Fruit fly (Drosophila melanogaster) whole organism, embryonic: ENCODE data around the gene Cdc7.
A peak's percentile ranks its signal among the peaks of the same experiment; 100 is the strongest.

Experiments
- CG10267 ChIP-seq: fragments of 200-800 bp; sonication (Bioruptor generic); optimal IDR thresholded peaks from 2 replicates; lab custom pipeline; 2018; ENCODE audit warnings: missing biosample characterization, mild to moderate bottlenecking, missing genetic modification characterization, moderate library complexity
- CG11504 ChIP-seq: fragments of 200-800 bp; sonication (Bioruptor generic); optimal IDR thresholded peaks from 3 replicates; lab custom pipeline; 2019; ENCODE audit warnings: missing biosample characterization, mild to moderate bottlenecking, missing genetic modification characterization, moderate library complexity
- CG11696 ChIP-seq: fragments of 200-800 bp; sonication (Bioruptor generic); IDR thresholded peaks from 2 replicates; pipeline ENCODE4 v1.3.6; 2022; ENCODE audit warnings: missing biosample characterization, missing genetic modification characterization
- CG12391 ChIP-seq: fragments of 200-800 bp; sonication (Bioruptor generic); optimal IDR thresholded peaks from 3 replicates; lab custom pipeline; 2018; ENCODE audit warnings: missing biosample characterization, mild to moderate bottlenecking, missing genetic modification characterization, moderate library complexity
- CG13296 ChIP-seq: fragments of 200-800 bp; sonication (Bioruptor generic); optimal IDR thresholded peaks from 3 replicates; lab custom pipeline; 2018; ENCODE audit warnings: missing biosample characterization, mild to moderate bottlenecking, missing genetic modification characterization
- CG14441 ChIP-seq: fragments of 200-800 bp; sonication (Bioruptor generic); IDR thresholded peaks from 2 replicates; pipeline ENCODE4 v1.3.6; 2022; ENCODE audit warnings: missing biosample characterization, missing genetic modification characterization
- CG15073 ChIP-seq: fragments of 200-800 bp; sonication (Bioruptor generic); optimal IDR thresholded peaks from 2 replicates; lab custom pipeline; 2016; ENCODE audit warnings: missing biosample characterization, missing genetic modification characterization
- CG1603 ChIP-seq: fragments of 200-800 bp; sonication (Bioruptor generic); optimal IDR thresholded peaks from 2 replicates; lab custom pipeline; 2019; ENCODE audit warnings: missing biosample characterization, mild to moderate bottlenecking, missing genetic modification characterization, moderate library complexity
- CG1647 ChIP-seq: fragments of 200-800 bp; sonication (Bioruptor generic); optimal IDR thresholded peaks from 3 replicates; lab custom pipeline; 2016; ENCODE audit warnings: missing biosample characterization, missing genetic modification characterization
- CG16813 ChIP-seq: fragments of 200-800 bp; sonication (Bioruptor generic); IDR thresholded peaks from 3 replicates; pipeline ENCODE4 v1.3.6; 2022; ENCODE audit warnings: missing biosample characterization, missing genetic modification characterization; ENCODE audit not compliant: partially characterized antibody
- CG17361 ChIP-seq: fragments of 200-800 bp; sonication (Bioruptor generic); IDR thresholded peaks from 3 replicates; pipeline ENCODE4 v1.3.6; 2022; ENCODE audit warnings: missing biosample characterization, missing genetic modification characterization
- CG17912 ChIP-seq: fragments of 200-800 bp; sonication (Bioruptor generic); optimal IDR thresholded peaks from 2 replicates; lab custom pipeline; 2018; ENCODE audit warnings: missing biosample characterization, mild to moderate bottlenecking, missing genetic modification characterization
- CG2199 ChIP-seq: fragments of 200-800 bp; sonication (Bioruptor generic); IDR thresholded peaks from 3 replicates; pipeline ENCODE4 v1.3.6; 2022; ENCODE audit warnings: missing biosample characterization, missing genetic modification characterization
- CG2678 ChIP-seq: fragments of 200-800 bp; sonication (Bioruptor generic); optimal IDR thresholded peaks from 3 replicates; lab custom pipeline; 2019; ENCODE audit warnings: missing biosample characterization, mild to moderate bottlenecking, missing genetic modification characterization, moderate library complexity
- CG2889 ChIP-seq: fragments of 200-800 bp; sonication (Bioruptor generic); IDR thresholded peaks from 3 replicates; pipeline ENCODE4 v1.3.6; 2022; ENCODE audit warnings: missing biosample characterization, missing genetic modification characterization
- CG31365 ChIP-seq: fragments of 200-800 bp; sonication (Bioruptor generic); optimal IDR thresholded peaks from 2 replicates; lab custom pipeline; 2018; ENCODE audit warnings: missing biosample characterization, mild to moderate bottlenecking, missing genetic modification characterization
- CG3281 ChIP-seq: fragments of 200-800 bp; sonication (Bioruptor generic); optimal IDR thresholded peaks from 3 replicates; lab custom pipeline; 2017; ENCODE audit warnings: missing biosample characterization, mild to moderate bottlenecking, missing genetic modification characterization
- CG7745 ChIP-seq: fragments of 200-800 bp; sonication (Bioruptor generic); optimal IDR thresholded peaks from 2 replicates; lab custom pipeline; 2018; ENCODE audit warnings: missing biosample characterization, mild to moderate bottlenecking, missing genetic modification characterization, moderate library complexity
- CG9609 ChIP-seq: fragments of 200-800 bp; sonication (Bioruptor generic); optimal IDR thresholded peaks from 3 replicates; lab custom pipeline; 2016; ENCODE audit warnings: missing biosample characterization, missing genetic modification characterization
- CG9932 ChIP-seq: fragments of 200-800 bp; sonication (Bioruptor generic); IDR thresholded peaks from 2 replicates; pipeline ENCODE4 v1.3.6; 2022; ENCODE audit warnings: missing biosample characterization, missing genetic modification characterization
- D ChIP-seq, 2 experiments: fragments of 200-800 bp in 1 of 2; fragments of >200 bp in 1 of 2; sonication (Bioruptor generic) in 1 of 2; optimal IDR thresholded peaks; 2 replicates in 1 of 2; 3 replicates in 1 of 2; lab custom pipeline; 2017; ENCODE audit warnings: mild to moderate bottlenecking in 1 of 2, missing biosample characterization in 1 of 2, missing genetic modification characterization in 1 of 2, missing genetic modification reagents in 1 of 2
- Doc3 ChIP-seq: fragments of 200-800 bp; sonication (Bioruptor generic); IDR thresholded peaks from 3 replicates; pipeline ENCODE4 v1.3.6; 2022; ENCODE audit warnings: missing biosample characterization, missing genetic modification characterization; ENCODE audit not compliant: partially characterized antibody
- ERR ChIP-seq: fragments of 200-800 bp; sonication (Bioruptor generic); optimal IDR thresholded peaks from 2 replicates; lab custom pipeline; 2016; ENCODE audit warnings: missing biosample characterization, missing genetic modification characterization
- HLH3B ChIP-seq: fragments of 200-800 bp; sonication (Bioruptor generic); IDR thresholded peaks from 2 replicates; pipeline ENCODE4 v1.3.6; 2022; ENCODE audit warnings: missing biosample characterization, missing genetic modification characterization
- HLH4C ChIP-seq: fragments of 200-800 bp; sonication (Bioruptor generic); IDR thresholded peaks from 3 replicates; pipeline ENCODE4 v1.3.6; 2022; ENCODE audit warnings: missing biosample characterization, missing genetic modification characterization; ENCODE audit not compliant: partially characterized antibody
- Med ChIP-seq: fragments of 200-800 bp; sonication (Bioruptor generic); peaks from one replicate; lab custom pipeline; 2016; ENCODE audit warnings: missing biosample characterization, missing genetic modification characterization, mild to moderate bottlenecking, inconsistent platforms, moderate library complexity
- Nf-YC ChIP-seq: fragments of 200-800 bp; optimal IDR thresholded peaks from 3 replicates; lab custom pipeline; 2019; ENCODE audit warnings: missing biosample characterization, mild to moderate bottlenecking, missing genetic modification characterization, moderate library complexity
- Pdp1 ChIP-seq, 2 experiments: fragments of 200-800 bp; sonication (Bioruptor generic); optimal IDR thresholded peaks; 3 replicates each; lab custom pipeline; 2016; ENCODE audit warnings: missing biosample characterization in 2 of 2, missing genetic modification characterization in 2 of 2, mild to moderate bottlenecking in 1 of 2, moderate library complexity in 1 of 2
- cad ChIP-seq: fragments of >200 bp; optimal IDR thresholded peaks from 2 replicates; lab custom pipeline; 2017; ENCODE audit warnings: missing biosample characterization, missing genetic modification characterization
- cg ChIP-seq: fragments of 200-800 bp; sonication (Bioruptor generic); optimal IDR thresholded peaks from 3 replicates; lab custom pipeline; 2019; ENCODE audit warnings: missing biosample characterization, mild to moderate bottlenecking, missing genetic modification characterization, moderate library complexity
- chif ChIP-seq, 2 experiments: fragments of 200-800 bp; sonication (Bioruptor generic); optimal IDR thresholded peaks; 3 replicates each; lab custom pipeline; 2016; ENCODE audit warnings: missing biosample characterization in 2 of 2, missing genetic modification characterization in 2 of 2
- ci ChIP-seq: fragments of 200-800 bp; sonication (Bioruptor generic); IDR thresholded peaks from 3 replicates; pipeline ENCODE4 v1.3.6; 2022; ENCODE audit warnings: missing biosample characterization, missing genetic modification characterization
- exex ChIP-seq: fragments of 200-800 bp; sonication (Bioruptor generic); optimal IDR thresholded peaks from 4 replicates; lab custom pipeline; 2018; ENCODE audit warnings: missing biosample characterization, mild to moderate bottlenecking, missing genetic modification characterization, moderate library complexity
- grau ChIP-seq: fragments of 200-800 bp; optimal IDR thresholded peaks from 3 replicates; lab custom pipeline; 2019; ENCODE audit warnings: missing biosample characterization, mild to moderate bottlenecking, missing genetic modification characterization, moderate library complexity
- prd ChIP-seq, 3 experiments: fragments of >200 bp in 2 of 3; fragments of 200-800 bp in 1 of 3; sonication (Bioruptor generic) in 1 of 3; optimal IDR thresholded peaks in 2 of 3; IDR thresholded peaks in 1 of 3; 2 replicates in 2 of 3; 3 replicates in 1 of 3; pipeline versions ENCODE4 v1.3.6 to Lab custom; 2017 to 2022; ENCODE audit warnings: missing biosample characterization in 1 of 3, missing genetic modification characterization in 1 of 3
- row ChIP-seq: fragments of 200-800 bp; sonication (Bioruptor generic); IDR thresholded peaks from 3 replicates; pipeline ENCODE4 v1.3.6; 2022; ENCODE audit warnings: missing biosample characterization, missing genetic modification characterization
- sens ChIP-seq: fragments of 200-800 bp; sonication (Bioruptor generic); peaks from one replicate; lab custom pipeline; 2016; ENCODE audit warnings: missing biosample characterization, missing genetic modification characterization
- slp2 ChIP-seq: fragments of 200-800 bp; sonication (Bioruptor generic); optimal IDR thresholded peaks from 2 replicates; lab custom pipeline; 2016; ENCODE audit warnings: missing biosample characterization, missing genetic modification characterization
- tap ChIP-seq: fragments of 200-800 bp; optimal IDR thresholded peaks from 3 replicates; lab custom pipeline; 2019; ENCODE audit warnings: missing biosample characterization, mild to moderate bottlenecking, missing genetic modification characterization, moderate library complexity
- tna ChIP-seq: fragments of 200-800 bp; sonication (Bioruptor generic); IDR thresholded peaks from 2 replicates; pipeline ENCODE4 v1.3.6; 2022; ENCODE audit warnings: missing biosample characterization, missing genetic modification characterization; ENCODE audit not compliant: partially characterized antibody

Gene Cdc7

DNA sequence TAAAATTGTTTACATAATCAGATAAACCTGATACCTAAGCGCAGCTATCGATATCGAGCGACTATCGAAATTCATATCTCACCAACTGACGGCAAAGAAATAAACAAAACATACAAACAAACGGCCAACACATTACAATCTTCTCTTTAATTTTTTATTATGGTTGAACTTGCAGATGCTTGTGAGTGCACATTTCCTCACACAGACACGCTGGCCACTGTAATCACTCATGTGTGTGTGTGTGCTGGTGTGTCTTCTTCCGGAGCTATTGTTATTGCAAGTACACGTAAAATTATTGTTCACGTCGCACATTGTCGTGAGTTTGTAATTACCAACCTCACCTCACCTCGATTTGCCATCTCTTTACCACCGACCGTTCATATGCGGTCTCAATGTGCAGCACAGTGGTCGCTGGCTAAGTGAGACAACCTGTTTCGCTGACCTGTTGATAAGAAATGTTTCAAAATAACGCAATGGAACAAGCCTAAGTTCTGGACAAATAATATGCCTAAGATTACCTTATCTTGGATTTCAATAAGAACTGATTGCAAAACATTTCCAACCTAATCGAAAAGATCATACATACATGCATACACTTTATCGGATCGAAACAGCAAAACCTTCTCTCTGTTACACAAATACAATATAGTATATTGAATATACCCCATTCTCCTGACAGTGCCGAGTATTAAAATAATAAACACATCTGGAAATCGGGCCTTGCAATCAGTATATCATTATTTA is 50.9 kb downstream of the Cdc7 start (continued):
- TF ChIP-seq CG17361 (GFP tag; lab: Robert Waterston, UW), result peak; percentile 62; the same call in 2 of the 3 replicates
- no peak for TF ChIP-seq CG9609 (GFP tag; lab: Kevin White, UChicago)
- peak; percentile 46; the same call in 2 of the 3 replicates for TF ChIP-seq row (GFP tag; lab: Robert Waterston, UW)
- TF ChIP-seq Nf-YC (tag; lab: Kevin White, UChicago), result peak; percentile 8
- peak; percentile 40 for TF ChIP-seq CG11504 (tag; lab: Kevin White, UChicago)
- TF ChIP-seq CG15073 (GFP tag; lab: Kevin White, UChicago), result no peak
- TF ChIP-seq prd (optimal IDR thresholded peaks at IDR 0.05; lab: Kevin White, UChicago), result no peak
- TF ChIP-seq prd (GFP tag; IDR thresholded peaks at IDR 0.05; lab: Robert Waterston, UW), result peak; percentile 22; the same call in 1 of the 3 replicates
- TF ChIP-seq CG2889 (GFP tag; lab: Robert Waterston, UW), result no peak
- no peak for TF ChIP-seq CG10267 (tag; lab: Kevin White, UChicago)
- peak; percentile 40; the same call in 1 of the 3 replicates for TF ChIP-seq ci
- TF ChIP-seq cad, result no peak
- no peak for TF ChIP-seq ERR
- TF ChIP-seq grau, result peak; percentile 81
- no peak for TF ChIP-seq CG31365 (tag; lab: Kevin White, UChicago)
- no peak for TF ChIP-seq CG1647
- no peak for TF ChIP-seq CG17912 (GFP tag; lab: Kevin White, UChicago)
- TF ChIP-seq chif (GFP tag; optimal IDR thresholded peaks at IDR 0.05; lab: Kevin White, UChicago), result no peak
- TF ChIP-seq CG13296 (GFP tag; lab: Kevin White, UChicago), result no peak
- TF ChIP-seq Med (GFP tag; lab: Kevin White, UChicago), result peak; percentile 73
- TF ChIP-seq CG3281 (GFP tag; lab: Kevin White, UChicago), result no peak
- TF ChIP-seq D (optimal IDR thresholded peaks at IDR 0.05; lab: Kevin White, UChicago), result no peak
- TF ChIP-seq D (GFP tag; optimal IDR thresholded peaks at IDR 0.05; lab: Kevin White, UChicago), result peak; percentile 28
- peak; percentile 63 for TF ChIP-seq exex
- TF ChIP-seq CG1603 (tag; lab: Kevin White, UChicago), result peak; percentile 26
- peak; percentile 58 for TF ChIP-seq cg (GFP tag; lab: Kevin White, UChicago)
- no peak for TF ChIP-seq CG11696 (GFP tag; lab: Robert Waterston, UW)
- peak; percentile 11 for TF ChIP-seq CG12391

dm6 chrX:6705890-6706289 is 51.5 kb downstream of the Cdc7 start:
- TF ChIP-seq HLH3B (no peak), tap (no peak), CG16813 (GFP tag; lab: Robert Waterston, UW) (no peak), tna (GFP tag; lab: Robert Waterston, UW) (no peak), CG2199 (GFP tag; lab: Robert Waterston, UW) (peak; percentile 59; the same call in 1 of the 3 replicates), CG7745 (tag; lab: Kevin White, UChicago) (no peak), CG2678 (peak; percentile 3), grau (peak; percentile 8), sens (peak; percentile 23), Pdp1 (GFP tag; optimal IDR thresholded peaks at IDR 0.05; lab: Kevin White, UChicago) (peak in 1 of 2 experiments; percentile 81), slp2 (GFP tag; lab: Kevin White, UChicago) (no peak), Doc3 (GFP tag; lab: Robert Waterston, UW) (no peak), CG9932 (no peak), CG14441 (GFP tag; lab: Robert Waterston, UW) (0 out of 2 replicates have a peak, but pooled peaks have one; percentile 5), HLH4C (GFP tag; lab: Robert Waterston, UW) (no peak)
